Worm (Caenorhabditis elegans) whole organism, young adult: ENCODE measurements around the gene sru-11.
A peak's percentile ranks its signal among the peaks of the same experiment; 100 is the strongest.
"Not testable (repeated sequence)": the region's sequence is repeated elsewhere in the genome, so short reads cannot be mapped to it uniquely, and the experiment has no call there.

Experiments used
- B0019.2 ChIP-seq: fragments of 200-800 bp; sonication (Bioruptor generic); conservative IDR thresholded peaks from 2 replicates; pipeline ENCODE4 v1.3.6; 2022; ENCODE audit warnings: missing genetic modification reagents, missing genetic modification characterization, missing compliant biosample characterization
- B0261.1 ChIP-seq: sonication (generic microtip); optimal IDR thresholded peaks from 2 replicates; lab custom pipeline; 2016; ENCODE audit warnings: mild to moderate bottlenecking, missing genetic modification characterization, moderate library complexity, missing compliant biosample characterization
- B0336.3 ChIP-seq: fragments of 200-800 bp; sonication (Bioruptor generic); IDR thresholded peaks from 2 replicates; pipeline ENCODE4 v1.3.6; 2022; ENCODE audit warnings: missing genetic modification characterization, missing compliant biosample characterization
- C17E4.6 ChIP-seq: fragments of 200-800 bp; sonication (Bioruptor generic); IDR thresholded peaks from 2 replicates; pipeline ENCODE4 v1.3.6; 2022; ENCODE audit warnings: missing genetic modification reagents, missing genetic modification characterization, missing compliant biosample characterization
- F49E8.2 ChIP-seq: sonication (generic microtip); optimal IDR thresholded peaks from 3 replicates; lab custom pipeline; 2017; ENCODE audit warnings: missing genetic modification characterization, mild to moderate bottlenecking, missing compliant biosample characterization, antibody characterized with exemption, moderate library complexity; ENCODE audit not compliant: insufficient read depth
- F52B5.7 ChIP-seq: sonication (generic microtip); optimal IDR thresholded peaks from 2 replicates; lab custom pipeline; 2016; ENCODE audit warnings: mild to moderate bottlenecking, missing genetic modification characterization, missing compliant biosample characterization
- F55B11.4 ChIP-seq: sonication (generic microtip); optimal IDR thresholded peaks from 2 replicates; lab custom pipeline; 2016; ENCODE audit warnings: missing compliant biosample characterization, missing genetic modification characterization, borderline replicate concordance; ENCODE audit not compliant: insufficient read depth
- F57A8.1 ChIP-seq: fragments of 200-800 bp; sonication (Bioruptor generic); optimal IDR thresholded peaks from 2 replicates; lab custom pipeline; 2018; ENCODE audit warnings: mild to moderate bottlenecking, missing genetic modification characterization, moderate library complexity, missing compliant biosample characterization
- K11D2.4 ChIP-seq: fragments of 200-800 bp; sonication (Bioruptor generic); IDR thresholded peaks from 2 replicates; pipeline ENCODE4 v1.3.6; 2022; ENCODE audit warnings: missing genetic modification reagents, missing genetic modification characterization, missing compliant biosample characterization
- K12H6.12 ChIP-seq: fragments of 200-800 bp; sonication (Bioruptor generic); optimal IDR thresholded peaks from 2 replicates; lab custom pipeline; 2018; ENCODE audit warnings: mild to moderate bottlenecking, missing genetic modification characterization, missing compliant biosample characterization
- Y53G8AR.9 ChIP-seq: fragments of 200-800 bp; sonication (Bioruptor generic); conservative IDR thresholded peaks from 2 replicates; pipeline ENCODE4 v1.3.6; 2022; ENCODE audit warnings: missing genetic modification reagents, missing genetic modification characterization, missing compliant biosample characterization
- Y67H2A.10 ChIP-seq: fragments of 200-800 bp; sonication (Bioruptor generic); conservative IDR thresholded peaks from 2 replicates; pipeline ENCODE4 v1.3.6; 2022; ENCODE audit warnings: missing genetic modification reagents, missing genetic modification characterization, missing compliant biosample characterization
- aptf-2 ChIP-seq: fragments of 200-800 bp; sonication (Bioruptor generic); conservative IDR thresholded peaks from 2 replicates; pipeline ENCODE4 v1.3.6; 2022; ENCODE audit warnings: missing genetic modification reagents, missing genetic modification characterization, missing compliant biosample characterization
- atf-7 ChIP-seq: sonication (generic microtip); optimal IDR thresholded peaks from 2 replicates; lab custom pipeline; 2017; ENCODE audit warnings: mild to moderate bottlenecking, missing genetic modification characterization, missing compliant biosample characterization
- attf-6 ChIP-seq: fragments of 200-800 bp; sonication (Bioruptor generic); IDR thresholded peaks from 2 replicates; pipeline ENCODE4 v1.3.6; 2022; ENCODE audit warnings: missing genetic modification reagents, missing genetic modification characterization, missing compliant biosample characterization
- bed-1 ChIP-seq: fragments of 200-800 bp; sonication (Bioruptor generic); IDR thresholded peaks from 2 replicates; pipeline ENCODE4 v1.3.6; 2022; ENCODE audit warnings: missing genetic modification reagents, missing genetic modification characterization, missing compliant biosample characterization
- ceh-58 ChIP-seq: fragments of 200-800 bp; sonication (Bioruptor generic); IDR thresholded peaks from 2 replicates; pipeline ENCODE4 v1.3.6; 2022; ENCODE audit warnings: missing genetic modification characterization, missing compliant biosample characterization
- dpff-1 ChIP-seq: sonication (generic microtip); optimal IDR thresholded peaks from 2 replicates; lab custom pipeline; 2017; ENCODE audit warnings: mild to moderate bottlenecking, missing genetic modification characterization, missing compliant biosample characterization
- dpl-1 ChIP-seq: fragments of 150-350 bp; optimal IDR thresholded peaks from 2 replicates; lab custom pipeline; 2014; ENCODE audit warnings: missing biosample characterization, missing genetic modification reagents, missing genetic modification characterization
- efl-1 ChIP-seq: fragments of 150-350 bp; optimal IDR thresholded peaks from 2 replicates; lab custom pipeline; 2014; ENCODE audit warnings: missing biosample characterization, missing genetic modification reagents, missing genetic modification characterization
- egl-18 ChIP-seq: fragments of 200-800 bp; sonication (Bioruptor generic); IDR thresholded peaks from 2 replicates; pipeline ENCODE4 v1.3.6; 2022; ENCODE audit warnings: missing genetic modification reagents, missing genetic modification characterization, missing compliant biosample characterization
- ekl-4 ChIP-seq: fragments of 200-800 bp; sonication (Bioruptor generic); IDR thresholded peaks from 2 replicates; pipeline ENCODE4 v1.3.6; 2022; ENCODE audit warnings: missing genetic modification reagents, missing genetic modification characterization, missing compliant biosample characterization
- ets-4 ChIP-seq: fragments of 200-800 bp; sonication (Bioruptor generic); optimal IDR thresholded peaks from 2 replicates; lab custom pipeline; 2018; ENCODE audit warnings: mild to moderate bottlenecking, missing genetic modification characterization, missing compliant biosample characterization
- gei-17 ChIP-seq: fragments of 200-800 bp; sonication (Bioruptor generic); optimal IDR thresholded peaks from 2 replicates; lab custom pipeline; 2018; ENCODE audit warnings: mild to moderate bottlenecking, missing genetic modification characterization, missing compliant biosample characterization
- hrde-1 ChIP-seq: sonication (generic microtip); optimal IDR thresholded peaks from 2 replicates; lab custom pipeline; 2016; ENCODE audit warnings: missing genetic modification characterization, mild to moderate bottlenecking, missing compliant biosample characterization, moderate library complexity, missing genotype, missing genetic modification reagents, borderline replicate concordance
- let-607 ChIP-seq, 2 experiments: fragments of 200-800 bp in 1 of 2; sonication (Bioruptor generic) in 1 of 2; sonication (generic microtip) in 1 of 2; optimal IDR thresholded peaks; 2 replicates each; lab custom pipeline; 2016 to 2018; ENCODE audit warnings: mild to moderate bottlenecking in 2 of 2, missing compliant biosample characterization in 2 of 2, missing genetic modification characterization in 2 of 2, moderate library complexity in 2 of 2, missing genotype in 1 of 2
- lin-26 ChIP-seq: fragments of 200-800 bp; sonication (Bioruptor generic); IDR thresholded peaks from 2 replicates; pipeline ENCODE4 v1.3.6; 2022; ENCODE audit warnings: missing genetic modification reagents, missing genetic modification characterization, missing compliant biosample characterization
- lin-35 ChIP-seq, 3 experiments: fragments of 150-350 bp in 2 of 3; sonication (generic microtip) in 1 of 3; optimal IDR thresholded peaks; 2 replicates each; lab custom pipeline; 2014 to 2018; ENCODE audit warnings: missing biosample characterization in 3 of 3, missing genetic modification characterization in 3 of 3, missing genetic modification reagents in 3 of 3
- lin-40 ChIP-seq: sonication (generic microtip); optimal IDR thresholded peaks from 2 replicates; lab custom pipeline; 2016; ENCODE audit warnings: missing genetic modification characterization, mild to moderate bottlenecking, missing compliant biosample characterization, missing genotype, missing genetic modification reagents
- lsl-1 ChIP-seq: fragments of 200-800 bp; sonication (Bioruptor generic); optimal IDR thresholded peaks from 2 replicates; lab custom pipeline; 2018; ENCODE audit warnings: mild to moderate bottlenecking, missing genetic modification characterization, moderate library complexity, missing compliant biosample characterization
- mcd-1 ChIP-seq: fragments of 200-800 bp; sonication (Bioruptor generic); IDR thresholded peaks from 2 replicates; pipeline ENCODE4 v1.3.6; 2022; ENCODE audit warnings: missing genetic modification reagents, missing genetic modification characterization, missing compliant biosample characterization
- mes-4 ChIP-seq: sonication (generic microtip); optimal IDR thresholded peaks from 2 replicates; lab custom pipeline; 2016; ENCODE audit warnings: missing genotype, missing genetic modification characterization, missing compliant biosample characterization
- mxl-1 ChIP-seq: sonication (generic microtip); optimal IDR thresholded peaks from 2 replicates; lab custom pipeline; 2016; ENCODE audit warnings: missing genetic modification characterization, missing compliant biosample characterization
- nfya-2 ChIP-seq: fragments of 200-800 bp; sonication (Bioruptor generic); IDR thresholded peaks from 2 replicates; pipeline ENCODE4 v1.3.6; 2022; ENCODE audit warnings: missing genetic modification reagents, missing genetic modification characterization, missing compliant biosample characterization
- nfyb-1 ChIP-seq: fragments of 200-800 bp; sonication (Bioruptor generic); IDR thresholded peaks from 2 replicates; pipeline ENCODE4 v1.3.6; 2022; ENCODE audit warnings: missing genetic modification reagents, missing genetic modification characterization, missing compliant biosample characterization
- nhr-27 ChIP-seq: fragments of 200-800 bp; sonication (Bioruptor generic); optimal IDR thresholded peaks from 2 replicates; lab custom pipeline; 2018; ENCODE audit warnings: mild to moderate bottlenecking, missing genetic modification characterization, moderate library complexity, missing compliant biosample characterization
- pha-4 ChIP-seq: fragments of 150-350 bp; sonication (generic microtip); optimal IDR thresholded peaks from 2 replicates; lab custom pipeline; 2014; ENCODE audit warnings: missing biosample characterization, missing genetic modification reagents, missing genetic modification characterization
- sea-2 ChIP-seq: fragments of 200-800 bp; sonication (Bioruptor generic); IDR thresholded peaks from 2 replicates; pipeline ENCODE4 v1.3.6; 2022; ENCODE audit warnings: missing genetic modification characterization, missing compliant biosample characterization
- snpc-1.1 ChIP-seq: sonication (generic microtip); optimal IDR thresholded peaks from 2 replicates; lab custom pipeline; 2017; ENCODE audit warnings: missing genetic modification characterization, mild to moderate bottlenecking, missing compliant biosample characterization, antibody characterized with exemption, moderate library complexity, missing genotype, missing genetic modification reagents; ENCODE audit not compliant: insufficient read depth
- snpc-1.3 ChIP-seq: sonication (generic microtip); optimal IDR thresholded peaks from 2 replicates; lab custom pipeline; 2017; ENCODE audit warnings: missing genetic modification characterization, mild to moderate bottlenecking, missing compliant biosample characterization, antibody characterized with exemption, moderate library complexity, missing genotype, missing genetic modification reagents; ENCODE audit not compliant: insufficient read depth
- sptf-2 ChIP-seq: fragments of 200-800 bp; sonication (Bioruptor generic); optimal IDR thresholded peaks from 2 replicates; lab custom pipeline; 2018; ENCODE audit warnings: mild to moderate bottlenecking, missing genetic modification characterization, missing compliant biosample characterization
- tlf-1 ChIP-seq: fragments of 200-800 bp; sonication (Bioruptor generic); optimal IDR thresholded peaks from 2 replicates; lab custom pipeline; 2018; ENCODE audit warnings: mild to moderate bottlenecking, missing genetic modification characterization, missing compliant biosample characterization
- unc-130 ChIP-seq: sonication (generic microtip); optimal IDR thresholded peaks from 2 replicates; lab custom pipeline; 2016; ENCODE audit warnings: missing genetic modification reagents, missing genetic modification characterization, missing compliant biosample characterization
- zfh-2 ChIP-seq: fragments of 200-800 bp; sonication (Bioruptor generic); conservative IDR thresholded peaks from 2 replicates; pipeline ENCODE4 v1.3.6; 2022; ENCODE audit warnings: missing genetic modification reagents, missing genetic modification characterization, missing compliant biosample characterization
- ztf-18 ChIP-seq: sonication (generic microtip); optimal IDR thresholded peaks from 2 replicates; lab custom pipeline; 2016; ENCODE audit warnings: missing genotype, mild to moderate bottlenecking, missing genetic modification characterization, missing compliant biosample characterization
- ztf-26 ChIP-seq: sonication (generic microtip); optimal IDR thresholded peaks from 2 replicates; lab custom pipeline; 2017; ENCODE audit warnings: missing genetic modification characterization, missing compliant biosample characterization
- ztf-3 ChIP-seq: fragments of 200-800 bp; sonication (Bioruptor generic); optimal IDR thresholded peaks from 2 replicates; lab custom pipeline; 2018; ENCODE audit warnings: mild to moderate bottlenecking, missing genetic modification characterization, missing compliant biosample characterization

The sru-11 gene

ce11 chrIV:13597813-13598212 lies 13.1 kb downstream of the sru-11 start, which contains the start of gene Y45F10B.9:
TSS of gene Y45F10B.9 (minus strand) at chrIV:13597913.
- TF ChIP-seq K11D2.4 (GFP tag; lab: Robert Waterston, UW); mes-4; K12H6.12 (tag; lab: Kevin White, UChicago): not testable (repeated sequence)

- no peak for TF ChIP-seq sptf-2 (GFP tag; lab: Kevin White, UChicago)
- TF ChIP-seq lin-26 = no peak
- TF ChIP-seq dpff-1 (tag; lab: Kevin White, UChicago) = no peak
- no peak for TF ChIP-seq ets-4 (GFP tag; lab: Kevin White, UChicago)
- TF ChIP-seq lin-40 = no peak
- TF ChIP-seq mcd-1 (GFP tag; lab: Robert Waterston, UW) = no peak
- no peak for TF ChIP-seq F57A8.1 (GFP tag; lab: Kevin White, UChicago)
- TF ChIP-seq C17E4.6 (GFP tag; lab: Robert Waterston, UW) = no peak
- TF ChIP-seq Y67H2A.10 = no peak
- no peak for TF ChIP-seq F52B5.7 (tag; lab: Kevin White, UChicago)
- peak; percentile 94 for TF ChIP-seq snpc-1.1 (tag; lab: Kevin White, UChicago)
- no peak for TF ChIP-seq nhr-27 (tag; lab: Kevin White, UChicago)
- no peak for TF ChIP-seq unc-130 (GFP tag; lab: Kevin White, UChicago)
- TF ChIP-seq let-607 (tag; optimal IDR thresholded peaks at IDR 0.05; lab: Kevin White, UChicago) = no peak
- peak; percentile 52 for TF ChIP-seq F49E8.2
- no peak for TF ChIP-seq efl-1 (GFP tag; lab: Kevin White, UChicago)
- TF ChIP-seq ceh-58 (GFP tag; lab: Robert Waterston, UW) = no peak
- TF ChIP-seq B0336.3 (GFP tag; lab: Robert Waterston, UW) = no peak
- TF ChIP-seq ekl-4 (GFP tag; lab: Robert Waterston, UW) = no peak
- TF ChIP-seq attf-6 (GFP tag; lab: Robert Waterston, UW) = peak; percentile 98
- TF ChIP-seq B0261.1 (tag; lab: Kevin White, UChicago) = no peak
- no peak for TF ChIP-seq egl-18 (GFP tag; lab: Robert Waterston, UW)
- no peak for TF ChIP-seq nfyb-1 (GFP tag; lab: Robert Waterston, UW)
- no peak for TF ChIP-seq lin-35 (GFP tag; optimal IDR thresholded peaks at IDR 0.05; lab: Kevin White, UChicago)
- no peak for TF ChIP-seq aptf-2 (GFP tag; lab: Robert Waterston, UW)
- TF ChIP-seq gei-17 (GFP tag; lab: Kevin White, UChicago) = no peak
- TF ChIP-seq dpl-1 = no peak
- TF ChIP-seq ztf-18 (tag; lab: Kevin White, UChicago) = no peak
- TF ChIP-seq bed-1 (GFP tag; lab: Robert Waterston, UW) = no peak
- no peak for TF ChIP-seq zfh-2 (GFP tag; lab: Robert Waterston, UW)
- TF ChIP-seq lsl-1 (GFP tag; lab: Kevin White, UChicago) = peak; percentile 43
- TF ChIP-seq mxl-1 (tag; lab: Kevin White, UChicago) = no peak
- no peak for TF ChIP-seq mes-4
- TF ChIP-seq sea-2 (GFP tag; lab: Robert Waterston, UW) = no peak
- TF ChIP-seq atf-7 = no peak
- no peak for TF ChIP-seq B0019.2 (GFP tag; lab: Robert Waterston, UW)
- no peak for TF ChIP-seq ztf-3 (GFP tag; lab: Kevin White, UChicago)
- TF ChIP-seq F55B11.4 (tag; lab: Kevin White, UChicago) = no peak
- TF ChIP-seq hrde-1 (tag; lab: Kevin White, UChicago) = no peak
- TF ChIP-seq tlf-1 (GFP tag; lab: Kevin White, UChicago) = no peak
- TF ChIP-seq Y53G8AR.9 (GFP tag; lab: Robert Waterston, UW) = no peak
- TF ChIP-seq pha-4 (tag; lab: Kevin White, UChicago) = no peak
- TF ChIP-seq ztf-26 (tag; lab: Kevin White, UChicago) = no peak
- no peak for TF ChIP-seq nfya-2 (GFP tag; lab: Robert Waterston, UW)
- peak; percentile 76 for TF ChIP-seq snpc-1.3 (tag; lab: Kevin White, UChicago)
Measured at ce11 chrIV:13600643-13601042, 15.9 kb downstream of the sru-11 start.
